Worm (Caenorhabditis elegans) whole organism, L1 larva: Measurements from ENCODE around the gene mrp-2.

ENCODE experiments used
- aly-2 ChIP-seq: fragments of 150-350 bp; optimal IDR thresholded peaks from 2 replicates; lab custom pipeline; 2014; ENCODE audit warnings: missing biosample characterization, missing genetic modification characterization
- elt-2 ChIP-seq: sonication (generic microtip); optimal IDR thresholded peaks from 2 replicates; lab custom pipeline; 2016; ENCODE audit warnings: missing genetic modification characterization, mild to moderate bottlenecking, inconsistent platforms, missing compliant biosample characterization, missing genetic modification reagents
- hlh-17 ChIP-seq: fragments of 200-800 bp; sonication (Bioruptor generic); optimal IDR thresholded peaks from 2 replicates; lab custom pipeline; 2018; ENCODE audit warnings: missing genetic modification characterization, mild to moderate bottlenecking, missing compliant biosample characterization, moderate library complexity, borderline replicate concordance
- mep-1 ChIP-seq: fragments of 150-350 bp; optimal IDR thresholded peaks from 2 replicates; lab custom pipeline; 2014; ENCODE audit warnings: missing biosample characterization, missing genetic modification characterization
- skn-1 ChIP-seq: fragments of 150-350 bp; optimal IDR thresholded peaks from 2 replicates; lab custom pipeline; 2014; ENCODE audit warnings: missing biosample characterization, missing genetic modification characterization
- snpc-4 ChIP-seq: fragments of 150-350 bp; optimal IDR thresholded peaks from 2 replicates; lab custom pipeline; 2014; ENCODE audit warnings: missing biosample characterization, missing genetic modification characterization

DNA sequence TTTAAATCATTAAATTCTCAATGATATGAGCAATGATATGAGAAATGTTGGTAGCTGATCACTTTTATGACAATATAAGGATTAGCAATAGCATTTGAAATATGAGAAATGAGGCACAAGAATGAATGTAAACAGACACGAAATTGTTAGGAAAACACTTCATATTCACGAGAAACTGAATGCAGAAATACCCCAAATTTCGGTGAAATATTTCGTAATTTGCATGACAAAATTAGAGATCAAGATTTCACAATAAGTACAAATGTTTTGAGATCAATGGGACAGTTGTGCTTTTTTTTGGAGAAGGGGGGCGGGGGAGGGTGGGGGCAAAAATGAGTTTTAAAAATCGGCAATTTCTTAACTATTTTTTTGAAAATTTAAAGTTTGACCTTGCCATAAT lies 36.1 kb downstream of the mrp-2 start:
- peak; percentile 99 for TF ChIP-seq skn-1 (tag; lab: Kevin White, UChicago)
- no peak for TF ChIP-seq elt-2 (tag; lab: Kevin White, UChicago)
- TF ChIP-seq hlh-17 (GFP tag; lab: Kevin White, UChicago): no peak
- TF ChIP-seq aly-2: no peak
- no peak for TF ChIP-seq snpc-4 (tag; lab: Kevin White, UChicago)
- TF ChIP-seq mep-1: no peak
